Fruit fly (Drosophila melanogaster) whole organism, embryonic: ENCODE measurements around the gene Cdc7.

Experiments used
- Ada2b ChIP-seq: fragments of 200-800 bp; sonication (Bioruptor generic); IDR thresholded peaks from 2 replicates; pipeline ENCODE4 v1.3.6; 2022; ENCODE audit warnings: missing biosample characterization, missing genetic modification characterization
- CG1024 ChIP-seq: fragments of 200-800 bp; sonication (Bioruptor generic); IDR thresholded peaks from 2 replicates; pipeline ENCODE4 v1.3.6; 2022; ENCODE audit warnings: missing biosample characterization, missing genetic modification characterization
- CG13775 ChIP-seq: fragments of 200-800 bp; sonication (Bioruptor generic); optimal IDR thresholded peaks from 3 replicates; lab custom pipeline; 2017; ENCODE audit warnings: missing biosample characterization, mild to moderate bottlenecking, missing genetic modification characterization
- CG2116 ChIP-seq: fragments of 200-800 bp; sonication (Bioruptor generic); optimal IDR thresholded peaks from 3 replicates; lab custom pipeline; 2018; ENCODE audit warnings: missing biosample characterization, mild to moderate bottlenecking, missing genetic modification characterization
- CG2199 ChIP-seq: fragments of 200-800 bp; sonication (Bioruptor generic); IDR thresholded peaks from 3 replicates; pipeline ENCODE4 v1.3.6; 2022; ENCODE audit warnings: missing biosample characterization, missing genetic modification characterization
- CG2202 ChIP-seq: fragments of 200-800 bp; sonication (Bioruptor generic); optimal IDR thresholded peaks from 2 replicates; lab custom pipeline; 2018; ENCODE audit warnings: missing biosample characterization, mild to moderate bottlenecking, missing genetic modification characterization
- CG34376 ChIP-seq: fragments of 200-800 bp; sonication (Bioruptor generic); optimal IDR thresholded peaks from 2 replicates; lab custom pipeline; 2018; ENCODE audit warnings: missing biosample characterization, mild to moderate bottlenecking, missing genetic modification characterization
- CG42726 ChIP-seq: fragments of 200-800 bp; sonication (Bioruptor generic); IDR thresholded peaks from 2 replicates; pipeline ENCODE4 v1.3.6; 2022; ENCODE audit warnings: missing biosample characterization, missing genetic modification characterization; ENCODE audit not compliant: partially characterized antibody
- CG6791 ChIP-seq: fragments of 200-800 bp; sonication (Bioruptor generic); IDR thresholded peaks from 3 replicates; pipeline ENCODE4 v1.3.6; 2022; ENCODE audit warnings: missing biosample characterization, missing genetic modification characterization; ENCODE audit not compliant: partially characterized antibody
- CG8765 ChIP-seq: fragments of 200-800 bp; sonication (Bioruptor generic); IDR thresholded peaks from 2 replicates; pipeline ENCODE4 v1.3.6; 2022; ENCODE audit warnings: missing biosample characterization, missing genetic modification characterization
- CG9797 ChIP-seq: fragments of 200-800 bp; sonication (Bioruptor generic); optimal IDR thresholded peaks from 3 replicates; lab custom pipeline; 2018; ENCODE audit warnings: missing biosample characterization, mild to moderate bottlenecking, missing genetic modification characterization
- CG9932 ChIP-seq: fragments of 200-800 bp; sonication (Bioruptor generic); IDR thresholded peaks from 2 replicates; pipeline ENCODE4 v1.3.6; 2022; ENCODE audit warnings: missing biosample characterization, missing genetic modification characterization
- CoRest ChIP-seq: fragments of 200-800 bp; sonication (Bioruptor generic); optimal IDR thresholded peaks from 3 replicates; lab custom pipeline; 2018; ENCODE audit warnings: missing biosample characterization, mild to moderate bottlenecking, missing genetic modification characterization, moderate library complexity
- Dp ChIP-seq: fragments of 200-800 bp; sonication (Bioruptor generic); optimal IDR thresholded peaks from 2 replicates; lab custom pipeline; 2018; ENCODE audit warnings: missing biosample characterization, mild to moderate bottlenecking, missing genetic modification characterization, moderate library complexity
- ERR ChIP-seq: fragments of 200-800 bp; sonication (Bioruptor generic); optimal IDR thresholded peaks from 2 replicates; lab custom pipeline; 2016; ENCODE audit warnings: missing biosample characterization, missing genetic modification characterization
- Hmr ChIP-seq: fragments of 200-800 bp; sonication (Bioruptor generic); optimal IDR thresholded peaks from 3 replicates; lab custom pipeline; 2017; ENCODE audit warnings: mild to moderate bottlenecking, missing biosample characterization, missing genetic modification reagents, missing genetic modification characterization
- Hr51 ChIP-seq, 2 experiments: fragments of 200-800 bp; sonication (Bioruptor generic); optimal IDR thresholded peaks; 2 replicates in 1 of 2; 3 replicates in 1 of 2; lab custom pipeline; 2016 to 2018; ENCODE audit warnings: missing biosample characterization in 2 of 2, missing genetic modification characterization in 2 of 2, mild to moderate bottlenecking in 1 of 2, moderate library complexity in 1 of 2
- Lhr ChIP-seq: fragments of 200-800 bp; sonication (Bioruptor generic); optimal IDR thresholded peaks from 3 replicates; lab custom pipeline; 2017; ENCODE audit warnings: mild to moderate bottlenecking, missing biosample characterization, missing genetic modification reagents, missing genetic modification characterization
- Mrtf ChIP-seq: fragments of 200-800 bp; sonication (Bioruptor generic); IDR thresholded peaks from 3 replicates; pipeline ENCODE4 v1.3.6; 2022; ENCODE audit warnings: missing biosample characterization, missing genetic modification characterization
- Ptx1 ChIP-seq: fragments of 200-800 bp; sonication (Bioruptor generic); IDR thresholded peaks from 2 replicates; pipeline ENCODE4 v1.3.6; 2022; ENCODE audit warnings: missing biosample characterization, missing genetic modification characterization
- Sox100B ChIP-seq: fragments of 200-800 bp; sonication (Bioruptor generic); optimal IDR thresholded peaks from 3 replicates; lab custom pipeline; 2018; ENCODE audit warnings: missing biosample characterization, mild to moderate bottlenecking, missing genetic modification characterization
- Xrp1 ChIP-seq: fragments of 200-800 bp; sonication (Bioruptor generic); IDR thresholded peaks from 2 replicates; pipeline ENCODE4 v1.3.6; 2022; ENCODE audit warnings: missing biosample characterization, missing genetic modification characterization
- abd-A ChIP-seq: fragments of 200-800 bp; sonication (Bioruptor generic); optimal IDR thresholded peaks from 3 replicates; lab custom pipeline; 2019; ENCODE audit warnings: missing biosample characterization, mild to moderate bottlenecking, missing genetic modification characterization, moderate library complexity
- ato ChIP-seq: fragments of 200-800 bp; sonication (Bioruptor generic); IDR thresholded peaks from 2 replicates; pipeline ENCODE4 v1.3.6; 2022; ENCODE audit warnings: missing biosample characterization, missing genetic modification characterization; ENCODE audit not compliant: partially characterized antibody
- bbx ChIP-seq: fragments of 200-800 bp; sonication (Bioruptor generic); IDR thresholded peaks from 2 replicates; pipeline ENCODE4 v1.3.6; 2022; ENCODE audit warnings: missing biosample characterization, missing genetic modification characterization; ENCODE audit not compliant: partially characterized antibody
- bcd ChIP-seq: fragments of 200-800 bp; sonication (Bioruptor generic); optimal IDR thresholded peaks from 2 replicates; lab custom pipeline; 2017; ENCODE audit warnings: missing biosample characterization, mild to moderate bottlenecking, missing genetic modification characterization
- caup ChIP-seq: fragments of 200-800 bp; sonication (Bioruptor generic); optimal IDR thresholded peaks from 3 replicates; lab custom pipeline; 2017; ENCODE audit warnings: missing biosample characterization, mild to moderate bottlenecking, missing genetic modification characterization, moderate library complexity; ENCODE audit not compliant: severe bottlenecking
- cg ChIP-seq: fragments of 200-800 bp; sonication (Bioruptor generic); optimal IDR thresholded peaks from 3 replicates; lab custom pipeline; 2019; ENCODE audit warnings: missing biosample characterization, mild to moderate bottlenecking, missing genetic modification characterization, moderate library complexity
- ci ChIP-seq: fragments of 200-800 bp; sonication (Bioruptor generic); IDR thresholded peaks from 3 replicates; pipeline ENCODE4 v1.3.6; 2022; ENCODE audit warnings: missing biosample characterization, missing genetic modification characterization
- exex ChIP-seq: fragments of 200-800 bp; sonication (Bioruptor generic); optimal IDR thresholded peaks from 4 replicates; lab custom pipeline; 2018; ENCODE audit warnings: missing biosample characterization, mild to moderate bottlenecking, missing genetic modification characterization, moderate library complexity
- fd3F ChIP-seq: fragments of 200-800 bp; sonication (Bioruptor generic); optimal IDR thresholded peaks from 2 replicates; lab custom pipeline; 2018; ENCODE audit warnings: missing biosample characterization, mild to moderate bottlenecking, missing genetic modification characterization, moderate library complexity
- gfzf ChIP-seq: fragments of 200-800 bp; sonication (Bioruptor generic); optimal IDR thresholded peaks from 2 replicates; lab custom pipeline; 2016; ENCODE audit warnings: missing biosample characterization, mild to moderate bottlenecking, missing genetic modification characterization, moderate library complexity
- hbn ChIP-seq: fragments of 200-800 bp; sonication (Bioruptor generic); IDR thresholded peaks from 2 replicates; pipeline ENCODE4 v1.3.6; 2022; ENCODE audit warnings: missing biosample characterization, missing genetic modification characterization; ENCODE audit not compliant: partially characterized antibody
- mirr ChIP-seq: fragments of 200-800 bp; sonication (Bioruptor generic); optimal IDR thresholded peaks from 3 replicates; lab custom pipeline; 2018; ENCODE audit warnings: missing biosample characterization, mild to moderate bottlenecking, missing genetic modification characterization
- nmo ChIP-seq: fragments of 200-800 bp; sonication (Bioruptor generic); optimal IDR thresholded peaks from 2 replicates; lab custom pipeline; 2018; ENCODE audit warnings: missing biosample characterization, mild to moderate bottlenecking, missing genetic modification characterization, moderate library complexity
- pb ChIP-seq: fragments of 200-800 bp; sonication (Bioruptor generic); optimal IDR thresholded peaks from 3 replicates; lab custom pipeline; 2016; ENCODE audit warnings: missing biosample characterization, missing genetic modification characterization
- prd ChIP-seq, 3 experiments: fragments of >200 bp in 2 of 3; fragments of 200-800 bp in 1 of 3; sonication (Bioruptor generic) in 1 of 3; optimal IDR thresholded peaks in 2 of 3; IDR thresholded peaks in 1 of 3; 2 replicates in 2 of 3; 3 replicates in 1 of 3; pipeline versions ENCODE4 v1.3.6 to Lab custom; 2017 to 2022; ENCODE audit warnings: missing biosample characterization in 1 of 3, missing genetic modification characterization in 1 of 3
- row ChIP-seq: fragments of 200-800 bp; sonication (Bioruptor generic); IDR thresholded peaks from 3 replicates; pipeline ENCODE4 v1.3.6; 2022; ENCODE audit warnings: missing biosample characterization, missing genetic modification characterization
- sens ChIP-seq: fragments of 200-800 bp; sonication (Bioruptor generic); peaks from one replicate; lab custom pipeline; 2016; ENCODE audit warnings: missing biosample characterization, missing genetic modification characterization
- seq ChIP-seq: fragments of 200-800 bp; sonication (Bioruptor generic); IDR thresholded peaks from 2 replicates; pipeline ENCODE4 v1.3.6; 2022; ENCODE audit warnings: missing biosample characterization, missing genetic modification characterization
- slbo ChIP-seq: fragments of 200-800 bp; sonication (Bioruptor generic); IDR thresholded peaks from 2 replicates; pipeline ENCODE4 v1.3.6; 2022; ENCODE audit warnings: missing biosample characterization, missing genetic modification characterization
- stc ChIP-seq: fragments of 200-800 bp; sonication (Bioruptor generic); IDR thresholded peaks from 2 replicates; pipeline ENCODE4 v1.3.6; 2022; ENCODE audit warnings: missing biosample characterization, missing genetic modification characterization
- stwl ChIP-seq: fragments of 200-800 bp; sonication (Bioruptor generic); optimal IDR thresholded peaks from 3 replicates; lab custom pipeline; 2018; ENCODE audit warnings: missing biosample characterization, mild to moderate bottlenecking, missing genetic modification characterization, moderate library complexity
- tio ChIP-seq: fragments of 200-800 bp; sonication (Bioruptor generic); optimal IDR thresholded peaks from 2 replicates; lab custom pipeline; 2017; ENCODE audit warnings: missing biosample characterization, missing genetic modification characterization, inconsistent platforms
- tll ChIP-seq, 2 experiments: fragments of 200-800 bp in 1 of 2; fragments of >200 bp in 1 of 2; sonication (Bioruptor generic) in 1 of 2; optimal IDR thresholded peaks; 2 replicates each; lab custom pipeline; 2017 to 2019; ENCODE audit warnings: missing biosample characterization in 2 of 2, missing genetic modification characterization in 2 of 2, mild to moderate bottlenecking in 1 of 2, moderate library complexity in 1 of 2
- vnd ChIP-seq: fragments of 200-800 bp; sonication (Bioruptor generic); IDR thresholded peaks from 3 replicates; pipeline ENCODE4 v1.3.6; 2022; ENCODE audit warnings: missing biosample characterization, missing genetic modification characterization; ENCODE audit not compliant: partially characterized antibody
- vvl ChIP-seq: fragments of 200-800 bp; sonication (Bioruptor generic); IDR thresholded peaks from 2 replicates; pipeline ENCODE4 v1.3.6; 2022; ENCODE audit warnings: missing biosample characterization, missing genetic modification characterization
- wor ChIP-seq: fragments of 200-800 bp; sonication (Bioruptor generic); IDR thresholded peaks from 2 replicates; pipeline ENCODE4 v1.3.6; 2022; ENCODE audit warnings: missing biosample characterization, missing genetic modification characterization

The Cdc7 gene

DNA sequence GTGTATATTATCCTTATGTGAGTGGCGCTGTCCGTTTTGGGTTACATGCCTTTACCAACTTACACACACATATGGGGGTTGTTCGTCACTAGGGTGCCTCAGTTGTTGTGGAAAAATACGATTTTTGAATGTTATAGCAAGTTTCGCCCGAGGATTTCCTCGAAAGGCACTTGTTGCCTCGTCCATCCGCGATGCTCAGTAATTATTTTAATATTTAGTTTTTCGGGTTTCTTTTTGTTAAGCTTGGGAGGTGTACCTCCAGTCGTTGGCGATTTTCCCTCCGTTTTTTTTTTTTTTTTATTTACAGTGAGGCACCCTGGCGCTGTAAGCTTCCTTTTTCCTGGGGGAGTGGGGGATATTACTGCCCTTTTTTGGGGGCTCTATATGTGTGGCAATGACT, 42.1 kb downstream of the Cdc7 start (continued):
- TF ChIP-seq Sox100B (GFP tag; lab: Kevin White, UChicago) (peak; percentile 63), CG13775 (peak; percentile 69), tio (GFP tag; lab: Kevin White, UChicago) (no peak), ci (GFP tag; lab: Robert Waterston, UW) (peak; percentile 86), Hr51 (GFP tag; optimal IDR thresholded peaks at IDR 0.05; lab: Kevin White, UChicago) (peak; percentile 32 to 71), CG2202 (tag; lab: Kevin White, UChicago) (peak; percentile 27), nmo (GFP tag; lab: Kevin White, UChicago) (peak; percentile 54), Ada2b (GFP tag; lab: Robert Waterston, UW) (peak; percentile 55), Mrtf (0 out of 3 replicates have a peak, but pooled peaks have one; percentile 49), CG1024 (GFP tag; lab: Robert Waterston, UW) (peak; percentile 44; the same call in 1 of the 2 replicates), prd (optimal IDR thresholded peaks at IDR 0.05; lab: Kevin White, UChicago) (no peak), prd (GFP tag; IDR thresholded peaks at IDR 0.05; lab: Robert Waterston, UW) (peak; percentile 63), row (peak; percentile 85), slbo (GFP tag; lab: Robert Waterston, UW) (peak; percentile 71), stc (GFP tag; lab: Robert Waterston, UW) (peak; percentile 70), CG9932 (GFP tag; lab: Robert Waterston, UW) (peak; percentile 63), fd3F (GFP tag; lab: Kevin White, UChicago) (peak; percentile 41), bcd (GFP tag; lab: Kevin White, UChicago) (peak; percentile 65), CG42726 (GFP tag; lab: Robert Waterston, UW) (no peak), wor (GFP tag; lab: Robert Waterston, UW) (0 out of 2 replicates have a peak, but pooled peaks have one; percentile 16), ERR (peak; percentile 18), CG2199 (GFP tag; lab: Robert Waterston, UW) (no peak), caup (GFP tag; lab: Kevin White, UChicago) (peak; percentile 67), cg (GFP tag; lab: Kevin White, UChicago) (peak; percentile 35), CoRest (tag; lab: Kevin White, UChicago) (peak; percentile 68), tll (GFP tag; optimal IDR thresholded peaks at IDR 0.05; lab: Kevin White, UChicago) (no peak), CG8765 (GFP tag; lab: Robert Waterston, UW) (0 out of 2 replicates have a peak, but pooled peaks have one; percentile 16), Ptx1 (peak; percentile 71), pb (GFP tag; lab: Kevin White, UChicago) (no peak)

DNA sequence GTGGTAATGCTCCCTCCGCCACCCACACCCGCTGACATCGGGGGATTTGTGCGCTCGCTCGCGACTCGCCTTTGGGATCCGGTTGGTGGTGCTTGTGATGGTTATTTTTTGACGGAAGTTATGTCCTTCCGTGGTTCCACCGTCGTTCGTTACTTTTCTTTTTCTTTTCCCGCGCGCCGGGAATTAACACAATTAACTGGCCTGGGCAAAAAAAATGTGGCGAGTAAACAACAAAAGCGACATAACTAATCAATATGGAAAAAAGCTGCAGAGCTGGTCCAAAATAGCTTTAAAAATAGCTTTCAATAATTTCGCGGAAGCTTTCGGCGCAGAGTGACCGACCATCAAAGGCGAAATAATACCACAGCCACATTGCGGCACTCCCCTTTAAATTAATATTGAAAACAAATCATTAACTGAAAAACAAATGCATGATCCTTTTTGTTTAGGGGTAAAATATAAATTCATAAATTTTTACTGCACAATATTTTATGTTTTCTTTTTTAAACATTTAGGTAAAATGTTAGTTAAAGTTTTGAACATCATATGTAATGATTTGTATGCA, 44.0 kb downstream of the Cdc7 start, which contains the start of gene CG14440:
TSS of gene CG14440 (minus strand) at position 320 of the 565 bp plus-strand sequence.
- TF ChIP-seq hbn (GFP tag; lab: Robert Waterston, UW) (no peak), bbx (GFP tag; lab: Robert Waterston, UW) (peak; percentile 25; the same call in 1 of the 2 replicates), mirr (GFP tag; lab: Kevin White, UChicago) (peak; percentile 39), vnd (GFP tag; lab: Robert Waterston, UW) (no peak), Lhr (GFP tag; lab: Kevin White, UChicago) (peak; percentile 7), sens (GFP tag; lab: Kevin White, UChicago) (peak; percentile 63), ato (GFP tag; lab: Robert Waterston, UW) (no peak), stwl (peak; percentile 28), CG34376 (GFP tag; lab: Kevin White, UChicago) (peak; percentile 33), vvl (GFP tag; lab: Robert Waterston, UW) (0 out of 2 replicates have a peak, but pooled peaks have one; percentile 39), Xrp1 (GFP tag; lab: Robert Waterston, UW) (0 out of 2 replicates have a peak, but pooled peaks have one; percentile 7), Hmr (peak; percentile 18), CG2116 (GFP tag; lab: Kevin White, UChicago) (peak; percentile 24), abd-A (tag; lab: Kevin White, UChicago) (peak; percentile 36), Dp (GFP tag; lab: Kevin White, UChicago) (peak; percentile 39), CG9797 (GFP tag; lab: Kevin White, UChicago) (peak; percentile 35), gfzf (GFP tag; lab: Kevin White, UChicago) (peak; percentile 71), seq (peak; percentile 35; the same call in 1 of the 2 replicates), CG6791 (GFP tag; lab: Robert Waterston, UW) (no peak), exex (tag; lab: Kevin White, UChicago) (peak; percentile 45)
